Fruit fly (Drosophila melanogaster): ENCODE measurements around the gene CG6793.

Gene CG6793

dm6 chr3L:12081679-12082520, 39.7 kb downstream of the CG6793 start, which contains the start of gene Sema5c (continued):
- 0 out of 2 replicates have a peak, but pooled peaks have one; percentile 36 for TF ChIP-seq gsb (GFP tag; IDR thresholded peaks at IDR 0.05)
- peak; percentile 57 for TF ChIP-seq Abd-B (GFP tag; optimal IDR thresholded peaks at IDR 0.05)
- TF ChIP-seq Bgb (GFP tag; IDR thresholded peaks at IDR 0.05; ENCODE audit: partially characterized antibody): peak; percentile 53; the same call in 1 of the 2 replicates
- TF ChIP-seq Side (GFP tag; optimal IDR thresholded peaks at IDR 0.05): peak; percentile 36
- TF ChIP-seq Oaz (GFP tag; IDR thresholded peaks at IDR 0.05): no peak
- peak; percentile 67; the same call in 1 of the 2 replicates for TF ChIP-seq CG16779 (GFP tag; IDR thresholded peaks at IDR 0.05)
- peak; percentile 53 for TF ChIP-seq al (GFP tag; IDR thresholded peaks at IDR 0.05)
- peak; percentile 27 for TF ChIP-seq D19B (GFP tag; optimal IDR thresholded peaks at IDR 0.05)
- peak; percentile 46 for TF ChIP-seq Hmr (GFP tag; optimal IDR thresholded peaks at IDR 0.05)
- TF ChIP-seq CG1832 (GFP tag; optimal IDR thresholded peaks at IDR 0.05): no peak
- peak; percentile 38; the same call in 1 of the 3 replicates for TF ChIP-seq CG6175 (GFP tag; IDR thresholded peaks at IDR 0.05)
- peak; percentile 77 for TF ChIP-seq odd (GFP tag; optimal IDR thresholded peaks at IDR 0.05)
- peak; percentile 9 for TF ChIP-seq CG10654 (GFP tag; optimal IDR thresholded peaks at IDR 0.05)
- no peak for TF ChIP-seq Tbp (GFP tag; optimal IDR thresholded peaks at IDR 0.05)
- no peak for TF ChIP-seq CG31365 (tag; optimal IDR thresholded peaks at IDR 0.05)
- peak; percentile 87 for TF ChIP-seq grn (GFP tag; optimal IDR thresholded peaks at IDR 0.05)
- TF ChIP-seq CG3838 (GFP tag; optimal IDR thresholded peaks at IDR 0.05): peak; percentile 16
- TF ChIP-seq wor (GFP tag; IDR thresholded peaks at IDR 0.05): no peak
- TF ChIP-seq Dbx (GFP tag; IDR thresholded peaks at IDR 0.05): 0 out of 3 replicates have a peak, but pooled peaks have one; percentile 20
- TF ChIP-seq Taf1 (GFP tag; IDR thresholded peaks at IDR 0.05): no peak
- TF ChIP-seq HLH4C (GFP tag; IDR thresholded peaks at IDR 0.05; ENCODE audit: partially characterized antibody): no peak; the same call in 2 of the 3 replicates
- peak; percentile 57 for TF ChIP-seq HHEX (GFP tag; optimal IDR thresholded peaks at IDR 0.05)
- TF ChIP-seq Hand (GFP tag; optimal IDR thresholded peaks at IDR 0.05): peak; percentile 34
- TF ChIP-seq CG5245 (GFP tag; optimal IDR thresholded peaks at IDR 0.05): no peak
- 0 out of 3 replicates have a peak, but pooled peaks have one; percentile 51 for TF ChIP-seq z (GFP tag; IDR thresholded peaks at IDR 0.05)
- TF ChIP-seq CG12071 (GFP tag; optimal IDR thresholded peaks at IDR 0.05): peak; percentile 16
- no peak for TF ChIP-seq pb (GFP tag; optimal IDR thresholded peaks at IDR 0.05)
- no peak for TF ChIP-seq corto (GFP tag; optimal IDR thresholded peaks at IDR 0.05)
- peak; percentile 41; the same call in 1 of the 2 replicates for TF ChIP-seq CG4730 (GFP tag; IDR thresholded peaks at IDR 0.05)
- no peak for TF ChIP-seq CG4854 (GFP tag; optimal IDR thresholded peaks at IDR 0.05)
- peak; percentile 44; the same call in 1 of the 3 replicates for TF ChIP-seq CG7357 (GFP tag; IDR thresholded peaks at IDR 0.05)
- TF ChIP-seq Drgx (GFP tag; IDR thresholded peaks at IDR 0.05): peak; percentile 52; the same call in 1 of the 2 replicates
- peak in 1 of 2 experiments; percentile 1 for TF ChIP-seq chif (GFP tag; optimal IDR thresholded peaks at IDR 0.05)
- no peak; the same call in 1 of the 2 replicates for TF ChIP-seq toy (GFP tag; IDR thresholded peaks at IDR 0.05)
- no peak for TF ChIP-seq CG14965 (GFP tag; optimal IDR thresholded peaks at IDR 0.05; ENCODE audit: borderline replicate concordance)
- TF ChIP-seq CG16863 (GFP tag; optimal IDR thresholded peaks at IDR 0.05): no peak
- no peak for TF ChIP-seq CG10565 (GFP tag; optimal IDR thresholded peaks at IDR 0.05)
- TF ChIP-seq zen (tag; optimal IDR thresholded peaks at IDR 0.05): peak; percentile 43
- no peak for TF ChIP-seq ems (GFP tag; optimal IDR thresholded peaks at IDR 0.05)
- peak; percentile 8 for TF ChIP-seq cato (GFP tag; optimal IDR thresholded peaks at IDR 0.05; ENCODE audit: borderline replicate concordance)
- TF ChIP-seq tap (tag; optimal IDR thresholded peaks at IDR 0.05): peak; percentile 40
- TF ChIP-seq CG3995 (GFP tag; optimal IDR thresholded peaks at IDR 0.05): no peak
- TF ChIP-seq CG1602 (GFP tag; optimal IDR thresholded peaks at IDR 0.05): peak; percentile 69
- TF ChIP-seq CG9817 (tag; optimal IDR thresholded peaks at IDR 0.05): peak; percentile 35
- peak; percentile 98 for TF ChIP-seq psq (GFP tag; optimal IDR thresholded peaks at IDR 0.05)
- TF ChIP-seq CG42726 (GFP tag; IDR thresholded peaks at IDR 0.05; ENCODE audit: partially characterized antibody): no peak
- TF ChIP-seq Usf (GFP tag; optimal IDR thresholded peaks at IDR 0.05): peak; percentile 76
- no peak for TF ChIP-seq Lpt (GFP tag; optimal IDR thresholded peaks at IDR 0.05)
- TF ChIP-seq ftz-f1 (GFP tag; optimal IDR thresholded peaks at IDR 0.05): peak; percentile 58
